Fruit fly (Drosophila melanogaster): Measurements from ENCODE around the gene Vps16A.

Gene Vps16A

DNA sequence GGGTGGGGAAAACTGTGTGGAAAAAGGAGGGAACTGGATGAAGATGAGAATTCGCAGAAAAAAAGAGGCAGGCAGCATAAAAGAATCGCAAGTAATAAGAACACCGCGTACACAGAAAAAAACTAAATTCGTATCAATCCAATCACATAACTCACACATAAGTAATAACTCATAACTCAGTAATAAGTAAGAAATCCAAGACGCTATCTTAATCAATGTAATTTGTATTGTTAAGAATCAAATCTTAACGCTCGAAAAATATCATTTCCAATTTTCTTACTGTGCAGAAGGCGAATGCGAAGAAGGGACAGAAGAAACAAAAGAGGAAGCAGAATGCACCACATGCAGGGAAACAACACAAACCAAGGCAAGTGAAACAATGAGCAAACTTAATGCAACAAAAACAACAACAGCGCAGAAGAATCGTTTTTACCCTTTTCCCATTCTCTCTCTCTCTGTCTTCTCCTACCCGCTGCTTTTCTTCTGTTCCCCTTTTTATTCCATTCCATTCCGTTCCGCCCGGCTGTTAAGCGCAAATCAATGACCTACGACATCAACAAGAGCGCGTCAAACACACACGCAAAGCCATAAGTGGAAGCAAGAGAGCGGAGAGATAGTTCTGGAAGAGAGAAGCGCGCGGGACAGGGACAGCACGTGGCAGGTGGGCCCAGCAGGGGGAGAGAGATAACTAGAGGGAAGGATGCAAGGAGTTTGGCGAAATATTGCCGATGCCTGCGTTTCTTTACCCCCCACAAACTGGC, 37.6 kb upstream of the Vps16A start (continued):
- TF ChIP-seq Taf1 (GFP tag; IDR thresholded peaks at IDR 0.05), result 0 out of 2 replicates have a peak, but pooled peaks have one; percentile 29
- peak; percentile 83 for TF ChIP-seq Ssrp (tag; optimal IDR thresholded peaks at IDR 0.05)
- TF ChIP-seq HLH4C (GFP tag; IDR thresholded peaks at IDR 0.05; ENCODE audit: partially characterized antibody), result no peak
- TF ChIP-seq mam (GFP tag; optimal IDR thresholded peaks at IDR 0.05), result peak; percentile 70
- peak; percentile 49 for TF ChIP-seq E2f2 (GFP tag; IDR thresholded peaks at IDR 0.05)
- peak; percentile 74 for TF ChIP-seq dmrt99B (tag; optimal IDR thresholded peaks at IDR 0.05)
- peak; percentile 61 for TF ChIP-seq CG8290 (GFP tag; optimal IDR thresholded peaks at IDR 0.05)
- TF ChIP-seq CG8290 (tag; optimal IDR thresholded peaks at IDR 0.05), result peak in 1 of 2 experiments; percentile 22
- TF ChIP-seq gfzf (GFP tag; optimal IDR thresholded peaks at IDR 0.05), result no peak
- no peak for TF ChIP-seq exex (tag; optimal IDR thresholded peaks at IDR 0.05)
- peak; percentile 78 for TF ChIP-seq lab (GFP tag; optimal IDR thresholded peaks at IDR 0.05)
- TF ChIP-seq Bteb2 (GFP tag; optimal IDR thresholded peaks at IDR 0.05), result peak; percentile 62
- TF ChIP-seq YL-1 (GFP tag; optimal IDR thresholded peaks at IDR 0.05), result peak; percentile 18
- peak; percentile 34 for TF ChIP-seq Deaf1 (tag; optimal IDR thresholded peaks at IDR 0.05)
- no peak for TF ChIP-seq Dfd (GFP tag; optimal IDR thresholded peaks at IDR 0.05)
- TF ChIP-seq bbx (GFP tag; IDR thresholded peaks at IDR 0.05; ENCODE audit: partially characterized antibody), result 0 out of 2 replicates have a peak, but pooled peaks have one; percentile 14
- TF ChIP-seq Chrac-16 (GFP tag; optimal IDR thresholded peaks at IDR 0.05), result peak; percentile 81
- TF ChIP-seq mirr (GFP tag; optimal IDR thresholded peaks at IDR 0.05), result no peak
- peak; percentile 76 for TF ChIP-seq trh (GFP tag; optimal IDR thresholded peaks at IDR 0.05)
- 0 out of 2 replicates have a peak, but pooled peaks have one; percentile 38 for TF ChIP-seq CG4730 (GFP tag; IDR thresholded peaks at IDR 0.05)
- peak; percentile 91 for TF ChIP-seq CG17328 (GFP tag; IDR thresholded peaks at IDR 0.05)
- TF ChIP-seq peb (GFP tag; IDR thresholded peaks at IDR 0.05), result peak; percentile 61
- TF ChIP-seq gem (tag; optimal IDR thresholded peaks at IDR 0.05), result peak; percentile 89
- TF ChIP-seq CG4328 (GFP tag; optimal IDR thresholded peaks at IDR 0.05), result no peak
- TF ChIP-seq Jarid2 (GFP tag; optimal IDR thresholded peaks at IDR 0.05), result peak; percentile 16
- TF ChIP-seq CTCF (GFP tag; optimal IDR thresholded peaks at IDR 0.05), result no peak
- no peak for TF ChIP-seq CG31388 (GFP tag; optimal IDR thresholded peaks at IDR 0.05)
- no peak for TF ChIP-seq Fer2 (tag; optimal IDR thresholded peaks at IDR 0.05)
- no peak for TF ChIP-seq unc-4 (GFP tag; IDR thresholded peaks at IDR 0.05; ENCODE audit: partially characterized antibody)
- TF ChIP-seq nmo (GFP tag; optimal IDR thresholded peaks at IDR 0.05), result peak; percentile 88
- TF ChIP-seq Mrtf (GFP tag; IDR thresholded peaks at IDR 0.05), result no peak
- TF ChIP-seq CG8478 (optimal IDR thresholded peaks at IDR 0.05), result no peak
- TF ChIP-seq kah (GFP tag; optimal IDR thresholded peaks at IDR 0.05), result peak; percentile 53
- TF ChIP-seq CG16863 (GFP tag; optimal IDR thresholded peaks at IDR 0.05), result peak; percentile 77
- TF ChIP-seq aop (GFP tag; IDR thresholded peaks at IDR 0.05), result no peak
- no peak for TF ChIP-seq scrt (GFP tag; optimal IDR thresholded peaks at IDR 0.05)
- TF ChIP-seq toy (GFP tag; IDR thresholded peaks at IDR 0.05), result no peak
- no peak; the same call in 2 of the 3 replicates for TF ChIP-seq Optix (GFP tag; IDR thresholded peaks at IDR 0.05)
- peak; percentile 78 for TF ChIP-seq NC2α (GFP tag; optimal IDR thresholded peaks at IDR 0.05)
- peak; percentile 90 for TF ChIP-seq CG2712 (tag; optimal IDR thresholded peaks at IDR 0.05)
- TF ChIP-seq Hsf (GFP tag; optimal IDR thresholded peaks at IDR 0.05), result peak; percentile 86
- TF ChIP-seq seq (GFP tag; IDR thresholded peaks at IDR 0.05), result 0 out of 2 replicates have a peak, but pooled peaks have one; percentile 22
- peak; percentile 65; the same call in 1 of the 2 replicates for TF ChIP-seq Ada2b (GFP tag; IDR thresholded peaks at IDR 0.05)
- peak; percentile 60 for TF ChIP-seq CG33213 (GFP tag; optimal IDR thresholded peaks at IDR 0.05)
- peak; percentile 64 for TF ChIP-seq Fer3 (tag; optimal IDR thresholded peaks at IDR 0.05)
- TF ChIP-seq CG14965 (GFP tag; optimal IDR thresholded peaks at IDR 0.05; ENCODE audit: borderline replicate concordance), result peak; percentile 53
- peak; percentile 78 for TF ChIP-seq Atf-2 (GFP tag; optimal IDR thresholded peaks at IDR 0.05)
- no peak for TF ChIP-seq CG16813 (GFP tag; IDR thresholded peaks at IDR 0.05; ENCODE audit: partially characterized antibody)
- TF ChIP-seq prd (optimal IDR thresholded peaks at IDR 0.05), result no peak
- TF ChIP-seq prd (GFP tag; IDR thresholded peaks at IDR 0.05), result peak; percentile 87
